Fruit fly (Drosophila melanogaster): ENCODE measurements around the gene CG3769.

dm6 chr2L:9426534-9426933 lies 8.7 kb upstream of the CG3769 start, which contains the start of gene Fbp2:
- TF ChIP-seq h (optimal IDR thresholded peaks at IDR 0.05) (no peak), psq (optimal IDR thresholded peaks at IDR 0.05) (no peak), insv (optimal IDR thresholded peaks at IDR 0.05) (no peak), ttk (optimal IDR thresholded peaks at IDR 0.05) (no peak)

All from Kc167 (cell line).